Fruit fly (Drosophila melanogaster) whole organism, prepupa: ENCODE data around the gene Twdlalpha.

Experiments
- CG10631 ChIP-seq: fragments of 200-800 bp; sonication (Bioruptor generic); optimal IDR thresholded peaks from 2 replicates; lab custom pipeline; 2016; ENCODE audit warnings: missing biosample characterization, missing genetic modification characterization
- CG10669 ChIP-seq: fragments of 200-800 bp; sonication (Bioruptor generic); optimal IDR thresholded peaks from 3 replicates; lab custom pipeline; 2018; ENCODE audit warnings: missing biosample characterization, mild to moderate bottlenecking, missing genetic modification characterization, moderate library complexity
- CG11294 ChIP-seq: fragments of 200-800 bp; sonication (Bioruptor generic); IDR thresholded peaks from 2 replicates; pipeline ENCODE4 v1.3.6; 2022; ENCODE audit warnings: missing biosample characterization, missing genetic modification characterization
- CG11762 ChIP-seq: fragments of 200-800 bp; sonication (Bioruptor generic); optimal IDR thresholded peaks from 3 replicates; lab custom pipeline; 2016; ENCODE audit warnings: missing biosample characterization, missing genetic modification characterization; ENCODE audit not compliant: insufficient read depth
- CG11902 ChIP-seq: fragments of 200-800 bp; sonication (Bioruptor generic); optimal IDR thresholded peaks from 3 replicates; lab custom pipeline; 2016; ENCODE audit warnings: missing biosample characterization, missing genetic modification characterization
- CG15336 ChIP-seq: fragments of 200-800 bp; sonication (Bioruptor generic); IDR thresholded peaks from 2 replicates; pipeline ENCODE4 v1.3.6; 2022; ENCODE audit warnings: missing biosample characterization, missing genetic modification characterization
- CG1621 ChIP-seq: fragments of 200-800 bp; sonication (Bioruptor generic); optimal IDR thresholded peaks from 3 replicates; lab custom pipeline; 2018; ENCODE audit warnings: missing biosample characterization, mild to moderate bottlenecking, missing genetic modification characterization
- CG16779 ChIP-seq: fragments of 200-800 bp; sonication (Bioruptor generic); optimal IDR thresholded peaks from 3 replicates; lab custom pipeline; 2017; ENCODE audit warnings: missing biosample characterization, mild to moderate bottlenecking, missing genetic modification characterization
- CG3032 ChIP-seq: fragments of 200-800 bp; optimal IDR thresholded peaks from 2 replicates; lab custom pipeline; 2019; ENCODE audit warnings: missing biosample characterization, mild to moderate bottlenecking, missing genetic modification characterization, moderate library complexity
- CG32006 ChIP-seq: fragments of 200-800 bp; sonication (Bioruptor generic); optimal IDR thresholded peaks from 3 replicates; lab custom pipeline; 2017; ENCODE audit warnings: missing biosample characterization, mild to moderate bottlenecking, missing genetic modification characterization
- CG34406 ChIP-seq: fragments of 200-800 bp; sonication (Bioruptor generic); optimal IDR thresholded peaks from 3 replicates; lab custom pipeline; 2016; ENCODE audit warnings: missing biosample characterization, missing genetic modification characterization
- CG3919 ChIP-seq: fragments of 200-800 bp; sonication (Bioruptor generic); optimal IDR thresholded peaks from 3 replicates; lab custom pipeline; 2016; ENCODE audit warnings: missing biosample characterization, missing genetic modification characterization
- CG4318 ChIP-seq: fragments of 200-800 bp; sonication (Bioruptor generic); optimal IDR thresholded peaks from 3 replicates; lab custom pipeline; 2017; ENCODE audit warnings: missing biosample characterization, mild to moderate bottlenecking, missing genetic modification characterization
- CG6163 ChIP-seq: fragments of 200-800 bp; sonication (Bioruptor generic); IDR thresholded peaks from 3 replicates; pipeline ENCODE4 v1.3.6; 2022; ENCODE audit warnings: missing biosample characterization, missing genetic modification characterization
- CG7368 ChIP-seq: fragments of 200-800 bp; sonication (Bioruptor generic); optimal IDR thresholded peaks from 3 replicates; lab custom pipeline; 2016; ENCODE audit warnings: missing biosample characterization, missing genetic modification characterization
- CG8119 ChIP-seq: fragments of 200-800 bp; sonication (Bioruptor generic); IDR thresholded peaks from 3 replicates; pipeline ENCODE4 v1.3.6; 2022; ENCODE audit warnings: missing biosample characterization, missing genetic modification characterization
- CG8319 ChIP-seq: fragments of 200-800 bp; sonication (Bioruptor generic); optimal IDR thresholded peaks from 3 replicates; lab custom pipeline; 2016; ENCODE audit warnings: missing biosample characterization, missing genetic modification characterization
- CG8632 ChIP-seq: fragments of 200-800 bp; sonication (Bioruptor generic); optimal IDR thresholded peaks from 3 replicates; lab custom pipeline; 2016; ENCODE audit warnings: missing biosample characterization, missing genetic modification characterization
- CG9139 ChIP-seq: fragments of 200-800 bp; sonication (Bioruptor generic); optimal IDR thresholded peaks from 3 replicates; lab custom pipeline; 2017; ENCODE audit warnings: missing biosample characterization, mild to moderate bottlenecking, missing genetic modification characterization
- Eip75B ChIP-seq: fragments of 200-800 bp; sonication (Bioruptor generic); optimal IDR thresholded peaks from 3 replicates; lab custom pipeline; 2016; ENCODE audit warnings: missing biosample characterization, missing genetic modification characterization
- Eip78C ChIP-seq: fragments of 200-800 bp; sonication (Bioruptor generic); peaks from one replicate; lab custom pipeline; 2016; ENCODE audit warnings: missing biosample characterization, missing genetic modification characterization
- Eip93F ChIP-seq: fragments of 200-800 bp; sonication (Bioruptor generic); optimal IDR thresholded peaks from 2 replicates; lab custom pipeline; 2016; ENCODE audit warnings: missing biosample characterization, mild to moderate bottlenecking, missing genetic modification characterization
- Ets96B ChIP-seq: fragments of 200-800 bp; optimal IDR thresholded peaks from 2 replicates; lab custom pipeline; 2019; ENCODE audit warnings: missing biosample characterization, mild to moderate bottlenecking, missing genetic modification characterization, moderate library complexity
- Gug ChIP-seq: fragments of 200-800 bp; sonication (Bioruptor generic); IDR thresholded peaks from 2 replicates; pipeline ENCODE4 v1.3.6; 2022; ENCODE audit warnings: missing biosample characterization, missing genetic modification characterization
- Hr38 ChIP-seq: sonication (Bioruptor generic); optimal IDR thresholded peaks from 2 replicates; lab custom pipeline; 2016; ENCODE audit warnings: missing biosample characterization, missing genetic modification characterization
- Hr39 ChIP-seq: fragments of 200-800 bp; sonication (Bioruptor generic); optimal IDR thresholded peaks from 2 replicates; lab custom pipeline; 2016; ENCODE audit warnings: missing biosample characterization, missing genetic modification characterization
- Hr4 ChIP-seq: fragments of 200-800 bp; sonication (Bioruptor generic); optimal IDR thresholded peaks from 3 replicates; lab custom pipeline; 2016; ENCODE audit warnings: missing biosample characterization, missing genetic modification characterization
- Lpt ChIP-seq: fragments of 200-800 bp; sonication (Bioruptor generic); optimal IDR thresholded peaks from 3 replicates; lab custom pipeline; 2016; ENCODE audit warnings: missing biosample characterization, missing genetic modification characterization
- Met ChIP-seq: fragments of 200-800 bp; sonication (Bioruptor generic); optimal IDR thresholded peaks from 3 replicates; lab custom pipeline; 2016; ENCODE audit warnings: missing biosample characterization, missing genetic modification characterization
- OdsH ChIP-seq: fragments of 200-800 bp; sonication (Bioruptor generic); optimal IDR thresholded peaks from 3 replicates; lab custom pipeline; 2016; ENCODE audit warnings: missing biosample characterization, missing genetic modification characterization
- Smox ChIP-seq: fragments of 200-800 bp; sonication (Bioruptor generic); optimal IDR thresholded peaks from 3 replicates; lab custom pipeline; 2016; ENCODE audit warnings: missing biosample characterization, missing genetic modification characterization
- Sox102F ChIP-seq: fragments of 200-800 bp; sonication (Bioruptor generic); optimal IDR thresholded peaks from 2 replicates; lab custom pipeline; 2016; ENCODE audit warnings: missing biosample characterization, mild to moderate bottlenecking, missing genetic modification characterization
- Sox14 ChIP-seq: fragments of 200-800 bp; sonication (Bioruptor generic); optimal IDR thresholded peaks from 3 replicates; lab custom pipeline; 2016; ENCODE audit warnings: missing biosample characterization, missing genetic modification characterization
- Sox15 ChIP-seq: fragments of 200-800 bp; sonication (Bioruptor generic); optimal IDR thresholded peaks from 3 replicates; lab custom pipeline; 2016; ENCODE audit warnings: missing biosample characterization, missing genetic modification characterization
- acj6 ChIP-seq: fragments of 200-800 bp; sonication (Bioruptor generic); optimal IDR thresholded peaks from 3 replicates; lab custom pipeline; 2016; ENCODE audit warnings: missing biosample characterization, missing genetic modification characterization
- cyc ChIP-seq: fragments of 200-800 bp; sonication (Bioruptor generic); optimal IDR thresholded peaks from 3 replicates; lab custom pipeline; 2016; ENCODE audit warnings: missing biosample characterization, missing genetic modification characterization
- dac ChIP-seq: fragments of 200-800 bp; sonication (Bioruptor generic); optimal IDR thresholded peaks from 2 replicates; lab custom pipeline; 2017; ENCODE audit warnings: missing biosample characterization, mild to moderate bottlenecking, missing genetic modification characterization
- dsx ChIP-seq: fragments of 200-800 bp; optimal IDR thresholded peaks from 3 replicates; lab custom pipeline; 2019; ENCODE audit warnings: missing biosample characterization, mild to moderate bottlenecking, missing genetic modification characterization, moderate library complexity; ENCODE audit not compliant: poor library complexity, severe bottlenecking
- eg ChIP-seq: fragments of 200-800 bp; sonication (Bioruptor generic); IDR thresholded peaks from 3 replicates; pipeline ENCODE4 v1.3.6; 2022; ENCODE audit warnings: missing biosample characterization, missing genetic modification characterization
- esn ChIP-seq: fragments of 200-800 bp; sonication (Bioruptor generic); optimal IDR thresholded peaks from 2 replicates; lab custom pipeline; 2016; ENCODE audit warnings: missing biosample characterization, mild to moderate bottlenecking, missing genetic modification characterization, moderate library complexity
- fd85E ChIP-seq: fragments of 200-800 bp; sonication (Bioruptor generic); optimal IDR thresholded peaks from 3 replicates; lab custom pipeline; 2016; ENCODE audit warnings: missing biosample characterization, missing genetic modification characterization
- fkh ChIP-seq: fragments of 200-800 bp; sonication (Bioruptor generic); optimal IDR thresholded peaks from 3 replicates; lab custom pipeline; 2017; ENCODE audit warnings: missing biosample characterization, mild to moderate bottlenecking, missing genetic modification characterization, moderate library complexity
- lz ChIP-seq: fragments of 200-800 bp; sonication (Bioruptor generic); optimal IDR thresholded peaks from 3 replicates; lab custom pipeline; 2016; ENCODE audit warnings: missing biosample characterization, missing genetic modification characterization
- pdm3 ChIP-seq: fragments of 200-800 bp; sonication (Bioruptor generic); optimal IDR thresholded peaks from 3 replicates; lab custom pipeline; 2016; ENCODE audit warnings: missing biosample characterization, missing genetic modification characterization
- salr ChIP-seq, 2 experiments: fragments of 200-800 bp; sonication (Bioruptor generic); optimal IDR thresholded peaks; 3 replicates each; lab custom pipeline; 2016 to 2018; ENCODE audit warnings: missing biosample characterization in 2 of 2, missing genetic modification characterization in 2 of 2, mild to moderate bottlenecking in 1 of 2
- spab ChIP-seq: fragments of 200-800 bp; sonication (Bioruptor generic); optimal IDR thresholded peaks from 2 replicates; lab custom pipeline; 2017; ENCODE audit warnings: missing biosample characterization, mild to moderate bottlenecking, missing genetic modification characterization, missing genetic modification reagents
- topi ChIP-seq: fragments of 200-800 bp; sonication (Bioruptor generic); optimal IDR thresholded peaks from 3 replicates; lab custom pipeline; 2016; ENCODE audit warnings: missing biosample characterization, missing genetic modification characterization
- vri ChIP-seq: fragments of 200-800 bp; sonication (Bioruptor generic); optimal IDR thresholded peaks from 3 replicates; lab custom pipeline; 2016; ENCODE audit warnings: missing biosample characterization, mild to moderate bottlenecking, missing genetic modification characterization

Gene Twdlalpha

dm6 chrX:16761531-16761930, 18.9 kb downstream of the Twdlalpha start (continued):
- TF ChIP-seq salr (GFP tag; optimal IDR thresholded peaks at IDR 0.05; lab: Kevin White, UChicago), result peak in 1 of 2 experiments; percentile 43
- no peak for TF ChIP-seq fkh (GFP tag; lab: Kevin White, UChicago)
- TF ChIP-seq esn (GFP tag; lab: Kevin White, UChicago), result peak; percentile 81
- peak; percentile 84 for TF ChIP-seq Hr39 (GFP tag; lab: Kevin White, UChicago)
- peak; percentile 19 for TF ChIP-seq CG4318 (GFP tag; lab: Kevin White, UChicago)
- peak; percentile 79 for TF ChIP-seq CG15336 (GFP tag; lab: Robert Waterston, UW)
- TF ChIP-seq cyc, result peak; percentile 78
- peak; percentile 63 for TF ChIP-seq CG32006 (GFP tag; lab: Kevin White, UChicago)
- peak; percentile 73 for TF ChIP-seq Sox14
- peak; percentile 23 for TF ChIP-seq dsx
- TF ChIP-seq CG10669 (GFP tag; lab: Kevin White, UChicago), result peak; percentile 60
- peak; percentile 66 for TF ChIP-seq Smox (GFP tag; lab: Kevin White, UChicago)
- TF ChIP-seq eg, result peak; percentile 63; the same call in 2 of the 3 replicates
- TF ChIP-seq Eip78C (GFP tag; lab: Kevin White, UChicago), result peak; percentile 74
- TF ChIP-seq CG6163, result peak; percentile 79
- TF ChIP-seq CG10631, result peak; percentile 66
- peak; percentile 66 for TF ChIP-seq CG34406
- peak; percentile 59 for TF ChIP-seq pdm3
- TF ChIP-seq acj6 (GFP tag; lab: Kevin White, UChicago), result peak; percentile 68
- TF ChIP-seq fd85E (GFP tag; lab: Kevin White, UChicago), result peak; percentile 12
- TF ChIP-seq CG11294 (GFP tag; lab: Robert Waterston, UW), result 0 out of 2 replicates have a peak, but pooled peaks have one; percentile 37
- peak; percentile 78 for TF ChIP-seq Sox102F (GFP tag; lab: Kevin White, UChicago)
- TF ChIP-seq CG9139 (GFP tag; lab: Kevin White, UChicago), result no peak
- TF ChIP-seq Sox15 (GFP tag; lab: Kevin White, UChicago), result peak; percentile 58
- TF ChIP-seq CG16779, result peak; percentile 5
- TF ChIP-seq vri, result peak; percentile 84
- TF ChIP-seq CG3032 (tag; lab: Kevin White, UChicago), result peak; percentile 52

- no peak for TF ChIP-seq CG6163
- TF ChIP-seq Met (GFP tag; lab: Kevin White, UChicago), result peak; percentile 42
- peak; percentile 28 for TF ChIP-seq CG3919
- no peak for TF ChIP-seq Hr38 (GFP tag; lab: Kevin White, UChicago)
- no peak for TF ChIP-seq cyc
- peak; percentile 53 for TF ChIP-seq esn (GFP tag; lab: Kevin White, UChicago)
- TF ChIP-seq Eip93F (GFP tag; lab: Kevin White, UChicago), result no peak
- TF ChIP-seq dsx, result peak; percentile 62
- no peak for TF ChIP-seq Hr39 (GFP tag; lab: Kevin White, UChicago)
- peak; percentile 38; the same call in 1 of the 3 replicates for TF ChIP-seq CG8119 (GFP tag; lab: Robert Waterston, UW)
- peak; percentile 33 for TF ChIP-seq lz (GFP tag; lab: Kevin White, UChicago)
- TF ChIP-seq CG34406, result no peak
- TF ChIP-seq CG11294 (GFP tag; lab: Robert Waterston, UW), result no peak
- TF ChIP-seq Gug, result no peak
- TF ChIP-seq CG11902 (GFP tag; lab: Kevin White, UChicago), result no peak
- peak; percentile 9 for TF ChIP-seq pdm3
- TF ChIP-seq Eip75B (GFP tag; lab: Kevin White, UChicago), result peak; percentile 19
- TF ChIP-seq CG11762, result no peak
- peak; percentile 34 for TF ChIP-seq CG10631
- TF ChIP-seq vri, result peak; percentile 3
- TF ChIP-seq CG10669 (GFP tag; lab: Kevin White, UChicago), result peak; percentile 3
- TF ChIP-seq salr (GFP tag; optimal IDR thresholded peaks at IDR 0.05; lab: Kevin White, UChicago), result peak in 1 of 2 experiments; percentile 34
- no peak for TF ChIP-seq fd85E (GFP tag; lab: Kevin White, UChicago)
- no peak for TF ChIP-seq CG8319
- TF ChIP-seq CG7368 (GFP tag; lab: Kevin White, UChicago), result no peak
- TF ChIP-seq topi (GFP tag; lab: Kevin White, UChicago), result peak; percentile 47
- TF ChIP-seq spab, result peak; percentile 16
- TF ChIP-seq CG8632 (GFP tag; lab: Kevin White, UChicago), result peak; percentile 1
- peak; percentile 28 for TF ChIP-seq Ets96B (tag; lab: Kevin White, UChicago)
- TF ChIP-seq Hr4 (GFP tag; lab: Kevin White, UChicago), result peak; percentile 11
- TF ChIP-seq Lpt (GFP tag; lab: Kevin White, UChicago), result no peak
- peak; percentile 26 for TF ChIP-seq Sox102F (GFP tag; lab: Kevin White, UChicago)
- TF ChIP-seq CG1621 (tag; lab: Kevin White, UChicago), result peak; percentile 8
- TF ChIP-seq CG9139 (GFP tag; lab: Kevin White, UChicago), result no peak
- peak; percentile 14 for TF ChIP-seq OdsH (GFP tag; lab: Kevin White, UChicago)
- no peak for TF ChIP-seq fkh (GFP tag; lab: Kevin White, UChicago)
- TF ChIP-seq dac, result no peak
- peak; percentile 25 for TF ChIP-seq Sox14
- TF ChIP-seq CG16779, result no peak
Observed at dm6 chrX:16764955-16765354, 22.3 kb downstream of the Twdlalpha start.
